Worm (Caenorhabditis elegans) whole organism, L2 larva: ENCODE data around the gene nlp-32.

ENCODE experiments used
- C34F6.9 ChIP-seq: fragments of 150-350 bp; optimal IDR thresholded peaks from 2 replicates; lab custom pipeline; 2014; ENCODE audit warnings: missing biosample characterization, missing genetic modification characterization
- F13H6.1 ChIP-seq: sonication (generic microtip); optimal IDR thresholded peaks from 2 replicates; lab custom pipeline; 2016; ENCODE audit warnings: missing genetic modification characterization, missing compliant biosample characterization
- R02D3.7 ChIP-seq: fragments of 150-350 bp; optimal IDR thresholded peaks from 2 replicates; lab custom pipeline; 2014; ENCODE audit warnings: missing biosample characterization, missing genetic modification characterization
- ZK546.5 ChIP-seq: sonication (generic microtip); optimal IDR thresholded peaks from 2 replicates; lab custom pipeline; 2017; ENCODE audit warnings: missing biosample characterization, missing genetic modification characterization
- alr-1 ChIP-seq: fragments of 150-350 bp; optimal IDR thresholded peaks from 2 replicates; lab custom pipeline; 2014; ENCODE audit warnings: missing biosample characterization, missing genetic modification characterization
- aly-2 ChIP-seq: fragments of 150-350 bp; optimal IDR thresholded peaks from 2 replicates; lab custom pipeline; 2014; ENCODE audit warnings: missing biosample characterization, missing genetic modification characterization
- ama-1 ChIP-seq: fragments of 150-350 bp; optimal IDR thresholded peaks from 2 replicates; lab custom pipeline; 2018; ENCODE audit warnings: inconsistent platforms
- blmp-1 ChIP-seq: sonication (generic microtip); optimal IDR thresholded peaks from 2 replicates; lab custom pipeline; 2017; ENCODE audit warnings: missing genetic modification characterization, mild to moderate bottlenecking, missing compliant biosample characterization, antibody characterized with exemption, moderate library complexity; ENCODE audit not compliant: insufficient read depth
- ceh-82 ChIP-seq: fragments of 150-350 bp; optimal IDR thresholded peaks from 2 replicates; lab custom pipeline; 2014; ENCODE audit warnings: missing biosample characterization, missing genetic modification characterization
- crh-2 ChIP-seq: sonication (generic microtip); optimal IDR thresholded peaks from 2 replicates; lab custom pipeline; 2017; ENCODE audit warnings: missing biosample characterization, missing genetic modification characterization
- dmd-4 ChIP-seq: sonication (generic microtip); optimal IDR thresholded peaks from 2 replicates; lab custom pipeline; 2017; ENCODE audit warnings: missing biosample characterization, missing genetic modification characterization
- egl-27 ChIP-seq: sonication (generic microtip); optimal IDR thresholded peaks from 3 replicates; lab custom pipeline; 2017; ENCODE audit warnings: missing biosample characterization, missing genetic modification reagents, missing genetic modification characterization
- elt-1 ChIP-seq: fragments of 150-350 bp; optimal IDR thresholded peaks from 2 replicates; lab custom pipeline; 2014; ENCODE audit warnings: missing biosample characterization, missing genetic modification characterization
- elt-3 ChIP-seq: sonication (generic microtip); optimal IDR thresholded peaks from 2 replicates; lab custom pipeline; 2017; ENCODE audit warnings: missing biosample characterization, missing genetic modification characterization
- fos-1 ChIP-seq: fragments of 150-350 bp; optimal IDR thresholded peaks from 2 replicates; lab custom pipeline; 2014; ENCODE audit warnings: missing biosample characterization, missing genetic modification characterization
- lin-11 ChIP-seq: fragments of 150-350 bp; sonication (generic microtip); optimal IDR thresholded peaks from 2 replicates; lab custom pipeline; 2014; ENCODE audit warnings: missing biosample characterization, missing genetic modification characterization, inconsistent platforms, mixed read lengths
- lin-13 ChIP-seq: fragments of 150-350 bp; optimal IDR thresholded peaks from 2 replicates; lab custom pipeline; 2014; ENCODE audit warnings: missing biosample characterization, missing genetic modification reagents, missing genetic modification characterization
- lin-39 ChIP-seq: fragments of 150-350 bp; optimal IDR thresholded peaks from 2 replicates; lab custom pipeline; 2014; ENCODE audit warnings: missing biosample characterization, missing genetic modification reagents, missing genetic modification characterization
- mdl-1 ChIP-seq, 2 experiments: fragments of 150-350 bp in 1 of 2; sonication (generic microtip) in 1 of 2; optimal IDR thresholded peaks; 2 replicates each; lab custom pipeline; 2017; ENCODE audit warnings: missing biosample characterization in 2 of 2, missing genetic modification characterization in 2 of 2
- nhr-10 ChIP-seq: sonication (generic microtip); optimal IDR thresholded peaks from 2 replicates; lab custom pipeline; 2017; ENCODE audit warnings: missing biosample characterization, missing genetic modification characterization
- nhr-11 ChIP-seq: fragments of 150-350 bp; optimal IDR thresholded peaks from 2 replicates; lab custom pipeline; 2014; ENCODE audit warnings: missing biosample characterization, missing genetic modification characterization
- nhr-12 ChIP-seq: fragments of 150-350 bp; optimal IDR thresholded peaks from 2 replicates; lab custom pipeline; 2014; ENCODE audit warnings: missing biosample characterization, missing genetic modification characterization
- nhr-129 ChIP-seq: fragments of 150-350 bp; optimal IDR thresholded peaks from 2 replicates; lab custom pipeline; 2014; ENCODE audit warnings: missing biosample characterization, missing genetic modification characterization
- nhr-21 ChIP-seq: fragments of 150-350 bp; optimal IDR thresholded peaks from 2 replicates; lab custom pipeline; 2014; ENCODE audit warnings: missing biosample characterization, missing genetic modification characterization
- nhr-23 ChIP-seq: fragments of 150-350 bp; optimal IDR thresholded peaks from 2 replicates; lab custom pipeline; 2014; ENCODE audit warnings: missing biosample characterization, missing genetic modification reagents, missing genetic modification characterization
- nhr-25 ChIP-seq: fragments of 150-350 bp; sonication (generic microtip); optimal IDR thresholded peaks from 3 replicates; lab custom pipeline; 2014; ENCODE audit warnings: missing biosample characterization, missing genetic modification characterization
- nhr-77 ChIP-seq: fragments of 150-350 bp; optimal IDR thresholded peaks from 2 replicates; lab custom pipeline; 2014; ENCODE audit warnings: missing biosample characterization, missing genetic modification characterization
- peb-1 ChIP-seq: fragments of 150-350 bp; optimal IDR thresholded peaks from 2 replicates; lab custom pipeline; 2014; ENCODE audit warnings: missing biosample characterization, missing genetic modification characterization
- sem-4 ChIP-seq: fragments of 150-350 bp; optimal IDR thresholded peaks from 2 replicates; lab custom pipeline; 2014; ENCODE audit warnings: missing biosample characterization, missing genetic modification reagents, missing genetic modification characterization
- skn-1 ChIP-seq: sonication (generic microtip); optimal IDR thresholded peaks from 2 replicates; lab custom pipeline; 2017; ENCODE audit warnings: missing biosample characterization, missing genetic modification characterization
- sma-9 ChIP-seq, 2 experiments: fragments of 150-350 bp in 1 of 2; sonication (generic microtip) in 1 of 2; optimal IDR thresholded peaks; 2 replicates each; lab custom pipeline; 2014 to 2016; ENCODE audit warnings: missing genetic modification characterization in 2 of 2, mild to moderate bottlenecking in 1 of 2, missing biosample characterization in 1 of 2, missing compliant biosample characterization in 1 of 2, missing genetic modification reagents in 1 of 2, moderate library complexity in 1 of 2
- snpc-4 ChIP-seq: fragments of 150-350 bp; optimal IDR thresholded peaks from 2 replicates; lab custom pipeline; 2014; ENCODE audit warnings: missing biosample characterization, missing genetic modification characterization
- unc-39 ChIP-seq: fragments of 150-350 bp; optimal IDR thresholded peaks from 2 replicates; lab custom pipeline; 2014; ENCODE audit warnings: missing biosample characterization, missing genetic modification characterization
- unc-55 ChIP-seq: fragments of 150-350 bp; sonication (generic microtip); optimal IDR thresholded peaks from 3 replicates; lab custom pipeline; 2014; ENCODE audit warnings: missing biosample characterization, missing genetic modification reagents, missing genetic modification characterization
- zag-1 ChIP-seq: fragments of 150-350 bp; optimal IDR thresholded peaks from 2 replicates; lab custom pipeline; 2014; ENCODE audit warnings: missing biosample characterization, missing genetic modification characterization
- ztf-1 ChIP-seq: fragments of 200-800 bp; sonication (Bioruptor generic); conservative IDR thresholded peaks from 2 replicates; pipeline ENCODE4 v1.3.6; 2022; ENCODE audit warnings: missing genetic modification characterization, missing compliant biosample characterization
- ztf-11 ChIP-seq: sonication (generic microtip); optimal IDR thresholded peaks from 2 replicates; lab custom pipeline; 2017; ENCODE audit warnings: missing biosample characterization, missing genetic modification characterization
- ztf-4 ChIP-seq: fragments of 150-350 bp; optimal IDR thresholded peaks from 2 replicates; lab custom pipeline; 2014; ENCODE audit warnings: missing biosample characterization, missing genetic modification characterization

nlp-32 gene

ce11 chrIII:532152-532551, 45.8 kb upstream of the nlp-32 start:
- TF ChIP-seq nhr-25 (tag; lab: Kevin White, UChicago) (no peak), elt-3 (no peak), zag-1 (tag; lab: Kevin White, UChicago) (no peak), egl-27 (tag; lab: Kevin White, UChicago) (no peak), ztf-4 (tag; lab: Kevin White, UChicago) (no peak), unc-39 (tag; lab: Kevin White, UChicago) (no peak), peb-1 (no peak), dmd-4 (tag; lab: Kevin White, UChicago) (no peak), nhr-10 (tag; lab: Kevin White, UChicago) (no peak), nhr-129 (no peak), F13H6.1 (tag; lab: Kevin White, UChicago) (no peak), ztf-11 (tag; lab: Kevin White, UChicago) (no peak), sem-4 (no peak), nhr-21 (no peak), elt-1 (no peak)

ce11 chrIII:530899-531298, 44.6 kb upstream of the nlp-32 start:
- peak; percentile 31 for TF ChIP-seq fos-1 (tag; lab: Kevin White, UChicago)
- no peak for TF ChIP-seq lin-11 (tag; lab: Kevin White, UChicago)

ce11 chrIII:526824-527223, 40.5 kb upstream of the nlp-32 start, which contains the start of gene T22F7.4:
Gene T22F7.4 (minus strand): TSS chrIII:526924.
- TF ChIP-seq mdl-1 (tag; optimal IDR thresholded peaks at IDR 0.05; lab: Kevin White, UChicago) (no peak), blmp-1 (tag; lab: Kevin White, UChicago) (no peak), sma-9 (GFP tag; optimal IDR thresholded peaks at IDR 0.05; lab: Kevin White, UChicago) (no peak), sma-9 (tag; optimal IDR thresholded peaks at IDR 0.05; lab: Kevin White, UChicago) (no peak), unc-55 (GFP tag; lab: Kevin White, UChicago) (no peak), lin-13 (GFP tag; lab: Kevin White, UChicago) (no peak), dmd-4 (tag; lab: Kevin White, UChicago) (no peak), nhr-10 (tag; lab: Kevin White, UChicago) (no peak), nhr-129 (no peak)

- TF ChIP-seq egl-27 (tag; lab: Kevin White, UChicago) (no peak), fos-1 (tag; lab: Kevin White, UChicago) (no peak), snpc-4 (no peak), nhr-11 (tag; lab: Kevin White, UChicago) (no peak)
These were observed 37.6 kb upstream of the nlp-32 start, which contains the start of gene T22F7.3 for ce11 chrIII:523944-524343. Gene T22F7.3 (minus strand): TSS chrIII:524044.

- TF ChIP-seq lin-39 = no peak
- no peak for TF ChIP-seq sem-4
- no peak for TF ChIP-seq R02D3.7 (tag; lab: Kevin White, UChicago)
- no peak for TF ChIP-seq elt-1
- no peak for TF ChIP-seq nhr-12 (tag; lab: Kevin White, UChicago)
- no peak for TF ChIP-seq aly-2
- no peak for TF ChIP-seq nhr-23 (tag; lab: Kevin White, UChicago)
- no peak for TF ChIP-seq elt-3
- no peak for TF ChIP-seq peb-1
- TF ChIP-seq ZK546.5 (tag; lab: Kevin White, UChicago) = no peak
- TF ChIP-seq ama-1 = no peak
- no peak for TF ChIP-seq skn-1 (tag; lab: Kevin White, UChicago)
- TF ChIP-seq mdl-1 (tag; optimal IDR thresholded peaks at IDR 0.05; lab: Kevin White, UChicago) = no peak
- no peak for TF ChIP-seq alr-1 (tag; lab: Kevin White, UChicago)
- no peak for TF ChIP-seq ztf-4 (tag; lab: Kevin White, UChicago)
These were observed 27.0 kb upstream of the nlp-32 start for ce11 chrIII:513360-513759.

ce11 chrIII:512117-512516, 25.8 kb upstream of the nlp-32 start, which contains the start of gene F30H5.3:
Gene F30H5.3 (minus strand): TSS chrIII:512217.
- TF ChIP-seq ztf-1 (no peak), crh-2 (tag; lab: Kevin White, UChicago) (no peak), nhr-25 (tag; lab: Kevin White, UChicago) (no peak), C34F6.9 (tag; lab: Kevin White, UChicago) (no peak), sem-4 (no peak), ceh-82 (tag; lab: Kevin White, UChicago) (no peak), lin-11 (tag; lab: Kevin White, UChicago) (no peak), blmp-1 (tag; lab: Kevin White, UChicago) (no peak), R02D3.7 (tag; lab: Kevin White, UChicago) (no peak), nhr-77 (tag; lab: Kevin White, UChicago) (no peak), lin-39 (no peak), F13H6.1 (tag; lab: Kevin White, UChicago) (no peak), aly-2 (no peak), peb-1 (no peak), alr-1 (tag; lab: Kevin White, UChicago) (no peak), elt-1 (no peak)
